Worm (Caenorhabditis elegans) whole organism, L3 larva: ENCODE data around the gene ptl-1.

Experiments
- aly-2 ChIP-seq: fragments of 150-350 bp; optimal IDR thresholded peaks from 2 replicates; lab custom pipeline; 2014; ENCODE audit warnings: missing biosample characterization, missing genetic modification characterization
- ama-1 ChIP-seq: fragments of 150-350 bp; optimal IDR thresholded peaks from 2 replicates; lab custom pipeline; 2018
- elt-2 ChIP-seq: sonication (generic microtip); optimal IDR thresholded peaks from 2 replicates; lab custom pipeline; 2016; ENCODE audit warnings: missing genetic modification reagents, mild to moderate bottlenecking, missing genetic modification characterization, missing compliant biosample characterization
- fos-1 ChIP-seq: fragments of 150-350 bp; optimal IDR thresholded peaks from 2 replicates; lab custom pipeline; 2014; ENCODE audit warnings: missing biosample characterization, missing genetic modification characterization
- hmg-11 ChIP-seq: sonication (generic microtip); optimal IDR thresholded peaks from 2 replicates; lab custom pipeline; 2016; ENCODE audit warnings: missing genetic modification characterization, missing compliant biosample characterization
- lin-15B ChIP-seq: fragments of 150-350 bp; optimal IDR thresholded peaks from 2 replicates; lab custom pipeline; 2014; ENCODE audit warnings: missing biosample characterization, missing genetic modification characterization
- nfya-1 ChIP-seq: sonication (generic microtip); optimal IDR thresholded peaks from 2 replicates; lab custom pipeline; 2017; ENCODE audit warnings: missing genetic modification characterization, mild to moderate bottlenecking, missing compliant biosample characterization, antibody characterized with exemption, moderate library complexity; ENCODE audit not compliant: insufficient read depth
- nhr-11 ChIP-seq: fragments of 150-350 bp; optimal IDR thresholded peaks from 2 replicates; lab custom pipeline; 2014; ENCODE audit warnings: missing biosample characterization, missing genetic modification characterization
- nhr-25 ChIP-seq: sonication (generic microtip); optimal IDR thresholded peaks from 2 replicates; lab custom pipeline; 2017; ENCODE audit warnings: missing biosample characterization, missing genetic modification characterization
- nhr-28 ChIP-seq: fragments of 150-350 bp; optimal IDR thresholded peaks from 2 replicates; lab custom pipeline; 2014; ENCODE audit warnings: missing biosample characterization, missing genetic modification characterization
- snpc-4 ChIP-seq: fragments of 150-350 bp; optimal IDR thresholded peaks from 2 replicates; lab custom pipeline; 2014; ENCODE audit warnings: missing biosample characterization, missing genetic modification characterization

ce11 chrIII:752326-752725 is 12.7 kb upstream of the ptl-1 start, which contains the start of gene pat-12:
- TF ChIP-seq ama-1 (no peak), aly-2 (tag; lab: Kevin White, UChicago) (no peak), elt-2 (no peak), lin-15B (no peak), snpc-4 (tag; lab: Kevin White, UChicago) (no peak), nhr-11 (no peak), nhr-25 (tag; lab: Kevin White, UChicago) (no peak), hmg-11 (tag; lab: Kevin White, UChicago) (no peak), nfya-1 (no peak), fos-1 (no peak), nhr-28 (tag; lab: Kevin White, UChicago) (no peak)
